Fruit fly (Drosophila melanogaster) whole organism, embryonic: Measurements from ENCODE around the gene msd1.

Source experiments
- CG10209 ChIP-seq: fragments of 200-800 bp; sonication (Bioruptor generic); optimal IDR thresholded peaks from 3 replicates; lab custom pipeline; 2017; ENCODE audit warnings: missing biosample characterization, mild to moderate bottlenecking, missing genetic modification characterization, missing genetic modification reagents
- CG12236 ChIP-seq: fragments of 200-800 bp; sonication (Bioruptor generic); optimal IDR thresholded peaks from 2 replicates; lab custom pipeline; 2016; ENCODE audit warnings: missing biosample characterization, missing genetic modification characterization
- CG15696 ChIP-seq: fragments of 200-800 bp; sonication (Bioruptor generic); optimal IDR thresholded peaks from 2 replicates; lab custom pipeline; 2019; ENCODE audit warnings: missing biosample characterization, mild to moderate bottlenecking, missing genetic modification characterization, moderate library complexity
- CG17612 ChIP-seq: fragments of 200-800 bp; sonication (Bioruptor generic); IDR thresholded peaks from 2 replicates; pipeline ENCODE4 v1.3.6; 2022; ENCODE audit warnings: missing biosample characterization, missing genetic modification characterization
- CG18011 ChIP-seq: fragments of 200-800 bp; sonication (Bioruptor generic); optimal IDR thresholded peaks from 2 replicates; lab custom pipeline; 2017; ENCODE audit warnings: missing biosample characterization, missing genetic modification characterization, mild to moderate bottlenecking, moderate library complexity, missing genotype
- CG2120 ChIP-seq: fragments of 200-800 bp; sonication (Bioruptor generic); optimal IDR thresholded peaks from 3 replicates; lab custom pipeline; 2016; ENCODE audit warnings: missing biosample characterization, missing genetic modification characterization
- CG2202 ChIP-seq: fragments of 200-800 bp; sonication (Bioruptor generic); optimal IDR thresholded peaks from 2 replicates; lab custom pipeline; 2018; ENCODE audit warnings: missing biosample characterization, mild to moderate bottlenecking, missing genetic modification characterization
- CG34376 ChIP-seq: fragments of 200-800 bp; sonication (Bioruptor generic); optimal IDR thresholded peaks from 2 replicates; lab custom pipeline; 2018; ENCODE audit warnings: missing biosample characterization, mild to moderate bottlenecking, missing genetic modification characterization
- CG4617 ChIP-seq: fragments of 200-800 bp; sonication (Bioruptor generic); optimal IDR thresholded peaks from 3 replicates; lab custom pipeline; 2016; ENCODE audit warnings: missing biosample characterization, missing genetic modification characterization, borderline replicate concordance
- CG7271 ChIP-seq: fragments of 200-800 bp; sonication (Bioruptor generic); optimal IDR thresholded peaks from 2 replicates; lab custom pipeline; 2018; ENCODE audit warnings: missing biosample characterization, mild to moderate bottlenecking, missing genetic modification characterization, moderate library complexity
- Elba2 ChIP-seq: fragments of 200-800 bp; sonication (Bioruptor generic); optimal IDR thresholded peaks from 3 replicates; lab custom pipeline; 2016; ENCODE audit warnings: missing biosample characterization, missing genetic modification characterization
- Nf-YC ChIP-seq: fragments of 200-800 bp; optimal IDR thresholded peaks from 3 replicates; lab custom pipeline; 2019; ENCODE audit warnings: missing biosample characterization, mild to moderate bottlenecking, missing genetic modification characterization, moderate library complexity
- Pdp1 ChIP-seq, 2 experiments: fragments of 200-800 bp; sonication (Bioruptor generic); optimal IDR thresholded peaks; 3 replicates each; lab custom pipeline; 2016; ENCODE audit warnings: missing biosample characterization in 2 of 2, missing genetic modification characterization in 2 of 2, mild to moderate bottlenecking in 1 of 2, moderate library complexity in 1 of 2
- Ravus ChIP-seq: fragments of 200-800 bp; sonication (Bioruptor generic); IDR thresholded peaks from 2 replicates; pipeline ENCODE4 v1.3.6; 2022; ENCODE audit warnings: missing biosample characterization, missing genetic modification characterization
- Sry-β ChIP-seq: fragments of 200-800 bp; sonication (Bioruptor generic); optimal IDR thresholded peaks from 2 replicates; lab custom pipeline; 2018; ENCODE audit warnings: missing biosample characterization, mild to moderate bottlenecking, missing genetic modification characterization, moderate library complexity
- Trl ChIP-seq, 3 experiments: fragments of >200 bp in 2 of 3; fragments of 200-800 bp in 1 of 3; sonication (Bioruptor generic) in 1 of 3; optimal IDR thresholded peaks; 2 replicates in 1 of 3; 3 replicates in 2 of 3; lab custom pipeline; 2016 to 2017; ENCODE audit warnings: missing biosample characterization in 1 of 3, missing genetic modification characterization in 1 of 3
- YL-1 ChIP-seq: fragments of 200-800 bp; sonication (Bioruptor generic); optimal IDR thresholded peaks from 3 replicates; lab custom pipeline; 2017; ENCODE audit warnings: missing biosample characterization, mild to moderate bottlenecking, missing genetic modification characterization
- bab2 ChIP-seq: fragments of 200-800 bp; sonication (Bioruptor generic); optimal IDR thresholded peaks from 2 replicates; lab custom pipeline; 2016; ENCODE audit warnings: missing biosample characterization, missing genetic modification characterization
- bbx ChIP-seq: fragments of 200-800 bp; sonication (Bioruptor generic); IDR thresholded peaks from 2 replicates; pipeline ENCODE4 v1.3.6; 2022; ENCODE audit warnings: missing biosample characterization, missing genetic modification characterization; ENCODE audit not compliant: partially characterized antibody
- cwo ChIP-seq: fragments of 200-800 bp; sonication (Bioruptor generic); optimal IDR thresholded peaks from 3 replicates; lab custom pipeline; 2017; ENCODE audit warnings: missing biosample characterization, missing genetic modification characterization, mild to moderate bottlenecking, moderate library complexity, missing genetic modification reagents
- dmrt99B ChIP-seq: fragments of 200-800 bp; sonication (Bioruptor generic); optimal IDR thresholded peaks from 2 replicates; lab custom pipeline; 2018; ENCODE audit warnings: missing biosample characterization, mild to moderate bottlenecking, missing genetic modification characterization, moderate library complexity
- exex ChIP-seq: fragments of 200-800 bp; sonication (Bioruptor generic); optimal IDR thresholded peaks from 4 replicates; lab custom pipeline; 2018; ENCODE audit warnings: missing biosample characterization, mild to moderate bottlenecking, missing genetic modification characterization, moderate library complexity
- gcm ChIP-seq: fragments of 200-800 bp; sonication (Bioruptor generic); optimal IDR thresholded peaks from 2 replicates; lab custom pipeline; 2019; ENCODE audit warnings: missing biosample characterization, mild to moderate bottlenecking, missing genetic modification characterization, moderate library complexity
- gcm2 ChIP-seq: fragments of 200-800 bp; sonication (Bioruptor generic); optimal IDR thresholded peaks from 2 replicates; lab custom pipeline; 2016; ENCODE audit warnings: missing biosample characterization, missing genetic modification characterization
- insv ChIP-seq, 2 experiments: fragments of 200-800 bp; sonication (Bioruptor generic); optimal IDR thresholded peaks; 3 replicates each; lab custom pipeline; 2016 to 2018; ENCODE audit warnings: missing biosample characterization in 2 of 2, missing genetic modification characterization in 2 of 2
- inv ChIP-seq: fragments of 200-800 bp; sonication (Bioruptor generic); IDR thresholded peaks from 2 replicates; pipeline ENCODE4 v1.3.6; 2022; ENCODE audit warnings: missing biosample characterization, missing genetic modification characterization; ENCODE audit not compliant: partially characterized antibody
- kah ChIP-seq: fragments of 200-800 bp; sonication (Bioruptor generic); optimal IDR thresholded peaks from 2 replicates; lab custom pipeline; 2018; ENCODE audit warnings: missing biosample characterization, mild to moderate bottlenecking, missing genetic modification characterization
- lmd ChIP-seq: fragments of 200-800 bp; sonication (Bioruptor generic); IDR thresholded peaks from 2 replicates; pipeline ENCODE4 v1.3.6; 2022; ENCODE audit warnings: missing biosample characterization, missing genetic modification characterization
- nom ChIP-seq: fragments of 200-800 bp; sonication (Bioruptor generic); optimal IDR thresholded peaks from 2 replicates; lab custom pipeline; 2017; ENCODE audit warnings: missing biosample characterization, missing genetic modification characterization, mild to moderate bottlenecking, moderate library complexity, missing genetic modification reagents
- run ChIP-seq: fragments of 200-800 bp; sonication (Bioruptor generic); optimal IDR thresholded peaks from 3 replicates; lab custom pipeline; 2018; ENCODE audit warnings: missing biosample characterization, mild to moderate bottlenecking, missing genetic modification characterization
- scrt ChIP-seq: fragments of 200-800 bp; sonication (Bioruptor generic); optimal IDR thresholded peaks from 2 replicates; lab custom pipeline; 2018; ENCODE audit warnings: missing biosample characterization, mild to moderate bottlenecking, missing genetic modification characterization, moderate library complexity
- sens-2 ChIP-seq: fragments of 200-800 bp; sonication (Bioruptor generic); IDR thresholded peaks from 2 replicates; pipeline ENCODE4 v1.3.6; 2022; ENCODE audit warnings: missing biosample characterization, missing genetic modification characterization
- stwl ChIP-seq: fragments of 200-800 bp; sonication (Bioruptor generic); optimal IDR thresholded peaks from 3 replicates; lab custom pipeline; 2018; ENCODE audit warnings: missing biosample characterization, mild to moderate bottlenecking, missing genetic modification characterization, moderate library complexity
- sug ChIP-seq: fragments of 200-800 bp; optimal IDR thresholded peaks from 2 replicates; lab custom pipeline; 2019; ENCODE audit warnings: missing biosample characterization, mild to moderate bottlenecking, missing genetic modification characterization, moderate library complexity
- tap ChIP-seq: fragments of 200-800 bp; optimal IDR thresholded peaks from 3 replicates; lab custom pipeline; 2019; ENCODE audit warnings: missing biosample characterization, mild to moderate bottlenecking, missing genetic modification characterization, moderate library complexity
- vnd ChIP-seq: fragments of 200-800 bp; sonication (Bioruptor generic); IDR thresholded peaks from 3 replicates; pipeline ENCODE4 v1.3.6; 2022; ENCODE audit warnings: missing biosample characterization, missing genetic modification characterization; ENCODE audit not compliant: partially characterized antibody

The msd1 gene

dm6 chr3L:1302234-1302949, 29.2 kb upstream of the msd1 start, which contains the start of the genes Rac1 and Acat2 (continued):
- TF ChIP-seq gcm: no peak
- no peak for TF ChIP-seq nom (GFP tag; lab: Kevin White, UChicago)
- peak; percentile 90 for TF ChIP-seq YL-1 (GFP tag; lab: Kevin White, UChicago)
- no peak for TF ChIP-seq CG10209 (GFP tag; lab: Kevin White, UChicago)
- TF ChIP-seq Nf-YC (tag; lab: Kevin White, UChicago): peak; percentile 43
- no peak for TF ChIP-seq CG12236

DNA sequence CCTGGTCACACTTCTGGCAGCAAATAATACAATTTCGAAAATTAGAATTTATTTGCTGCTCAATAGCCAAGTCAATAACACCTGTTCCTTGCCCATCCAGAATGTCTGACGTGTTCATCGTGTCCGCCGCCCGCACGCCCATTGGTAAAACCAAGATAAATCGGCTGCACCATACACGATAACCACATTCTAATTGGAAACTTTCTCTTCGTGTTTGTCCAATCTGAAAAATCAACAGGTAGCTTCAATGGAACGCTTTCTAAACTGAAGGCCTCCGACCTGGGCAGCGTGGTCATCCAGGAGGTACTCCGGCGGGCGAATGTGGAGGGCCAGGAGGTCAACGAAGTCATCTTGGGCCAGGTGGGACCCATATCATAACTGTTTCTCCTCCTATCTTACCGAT, 28.6 kb upstream of the msd1 start:
- no peak for TF ChIP-seq vnd
- no peak for TF ChIP-seq cwo (GFP tag; lab: Kevin White, UChicago)
- no peak for TF ChIP-seq CG18011 (GFP tag; lab: Kevin White, UChicago)
- TF ChIP-seq bbx: peak; percentile 17; the same call in 1 of the 2 replicates
- TF ChIP-seq CG4617 (GFP tag; lab: Kevin White, UChicago): peak; percentile 7
- no peak for TF ChIP-seq run
- TF ChIP-seq YL-1 (GFP tag; lab: Kevin White, UChicago): peak; percentile 67
- TF ChIP-seq stwl (tag; lab: Kevin White, UChicago): no peak
- TF ChIP-seq gcm2 (GFP tag; lab: Kevin White, UChicago): no peak
- TF ChIP-seq scrt (GFP tag; lab: Kevin White, UChicago): peak; percentile 65
- TF ChIP-seq Ravus (GFP tag; lab: Robert Waterston, UW): no peak
- peak; percentile 93 for TF ChIP-seq Elba2 (GFP tag; lab: Kevin White, UChicago)
- peak; percentile 97 for TF ChIP-seq kah (GFP tag; lab: Kevin White, UChicago)
- peak; percentile 52 to 95 for TF ChIP-seq insv (GFP tag; optimal IDR thresholded peaks at IDR 0.05; lab: Kevin White, UChicago)

DNA sequence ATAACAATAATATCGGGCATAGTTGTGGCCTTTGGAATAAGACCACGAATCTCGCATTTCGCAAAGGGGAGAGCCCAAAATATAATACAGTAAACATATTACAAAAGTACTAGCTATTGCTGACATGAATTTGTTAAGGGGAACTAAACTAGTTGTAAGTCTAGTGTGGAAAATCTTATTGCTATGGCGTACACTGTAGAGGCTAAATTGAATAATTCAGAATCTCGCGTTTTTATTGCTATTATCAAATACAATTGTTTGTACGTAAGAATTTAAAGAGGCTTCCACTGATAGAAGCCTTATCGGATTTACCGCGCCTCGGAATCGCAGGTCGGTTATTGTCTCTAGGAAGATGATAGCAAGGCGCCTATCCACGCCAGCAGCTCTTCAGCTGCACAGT, 26.2 kb upstream of the msd1 start:
- TF ChIP-seq Pdp1 (GFP tag; optimal IDR thresholded peaks at IDR 0.05; lab: Kevin White, UChicago): peak in 1 of 2 experiments; percentile 2
- TF ChIP-seq bab2 (GFP tag; lab: Kevin White, UChicago): no peak
- peak; percentile 9 for TF ChIP-seq sug
- TF ChIP-seq CG2120 (GFP tag; lab: Kevin White, UChicago): peak; percentile 13
- TF ChIP-seq Trl (optimal IDR thresholded peaks at IDR 0.05; lab: Kevin White, UChicago): no peak
- TF ChIP-seq Trl (GFP tag; optimal IDR thresholded peaks at IDR 0.05; lab: Kevin White, UChicago): no peak
- TF ChIP-seq CG15696 (tag; lab: Kevin White, UChicago): no peak
- TF ChIP-seq CG7271 (tag; lab: Kevin White, UChicago): no peak
- TF ChIP-seq CG17612: no peak
- TF ChIP-seq CG34376 (GFP tag; lab: Kevin White, UChicago): peak; percentile 28
- no peak for TF ChIP-seq lmd (GFP tag; lab: Robert Waterston, UW)
- peak; percentile 53 for TF ChIP-seq exex (tag; lab: Kevin White, UChicago)
- no peak for TF ChIP-seq tap (tag; lab: Kevin White, UChicago)
- TF ChIP-seq inv (GFP tag; lab: Robert Waterston, UW): no peak
- TF ChIP-seq dmrt99B: no peak
- TF ChIP-seq CG2202: no peak
- no peak for TF ChIP-seq Sry-β
- no peak for TF ChIP-seq sens-2
